Worm (Caenorhabditis elegans) whole organism, L1 larva: ENCODE measurements around the gene C17B7.8.
"Not testable (repeated sequence)": the region's sequence is repeated elsewhere in the genome, so short reads cannot be mapped to it uniquely, and the experiment has no call there.

Experiments
- aly-2 ChIP-seq: fragments of 150-350 bp; optimal IDR thresholded peaks from 2 replicates; lab custom pipeline; 2014; ENCODE audit warnings: missing biosample characterization, missing genetic modification characterization
- ceh-90 ChIP-seq: sonication (generic microtip); optimal IDR thresholded peaks from 2 replicates; lab custom pipeline; 2016; ENCODE audit warnings: missing genetic modification characterization, missing compliant biosample characterization
- ets-5 ChIP-seq: fragments of 200-800 bp; sonication (Bioruptor generic); IDR thresholded peaks from 2 replicates; pipeline ENCODE4 v1.3.6; 2022; ENCODE audit warnings: missing genetic modification characterization, missing compliant biosample characterization
- lin-13 ChIP-seq: fragments of 150-350 bp; optimal IDR thresholded peaks from 2 replicates; lab custom pipeline; 2014; ENCODE audit warnings: missing biosample characterization, missing genetic modification reagents, missing genetic modification characterization
- lir-3 ChIP-seq: sonication (generic microtip); optimal IDR thresholded peaks from 2 replicates; lab custom pipeline; 2016; ENCODE audit warnings: mild to moderate bottlenecking, missing genetic modification characterization, moderate library complexity, missing compliant biosample characterization; ENCODE audit not compliant: poor library complexity
- nhr-11 ChIP-seq: fragments of 150-350 bp; optimal IDR thresholded peaks from 2 replicates; lab custom pipeline; 2014; ENCODE audit warnings: missing biosample characterization, missing genetic modification characterization
- nhr-20 ChIP-seq: sonication (generic microtip); optimal IDR thresholded peaks from 2 replicates; lab custom pipeline; 2016; ENCODE audit warnings: mild to moderate bottlenecking, missing genetic modification characterization, missing compliant biosample characterization
- nhr-237 ChIP-seq: fragments of 150-350 bp; optimal IDR thresholded peaks from 2 replicates; lab custom pipeline; 2014; ENCODE audit warnings: missing biosample characterization, missing genetic modification characterization
- nhr-90 ChIP-seq: sonication (generic microtip); optimal IDR thresholded peaks from 2 replicates; lab custom pipeline; 2016; ENCODE audit warnings: mild to moderate bottlenecking, missing genetic modification characterization, missing compliant biosample characterization; ENCODE audit not compliant: poor library complexity
- sptf-1 ChIP-seq: fragments of 150-350 bp; optimal IDR thresholded peaks from 2 replicates; lab custom pipeline; 2014; ENCODE audit warnings: missing biosample characterization, missing genetic modification characterization
- unc-62 ChIP-seq: fragments of 150-350 bp; optimal IDR thresholded peaks from 2 replicates; lab custom pipeline; 2014; ENCODE audit warnings: missing biosample characterization, missing genetic modification reagents, missing genetic modification characterization

ce11 chrV:3367773-3368172, 43.7 kb upstream of the C17B7.8 start, which contains the start of gene C04E12.2:
- TF ChIP-seq nhr-237 (tag; lab: Kevin White, UChicago); nhr-11 (tag; lab: Kevin White, UChicago); nhr-20 (tag; lab: Kevin White, UChicago); lin-13; sptf-1; ets-5; ceh-90 (tag; lab: Kevin White, UChicago); nhr-90 (tag; lab: Kevin White, UChicago); unc-62 (GFP tag; lab: Kevin White, UChicago); aly-2 (tag; lab: Kevin White, UChicago); lir-3 (tag; lab: Kevin White, UChicago): not testable (repeated sequence)
